Fruit fly (Drosophila melanogaster): ENCODE measurements around the gene CG32832.

The CG32832 gene

DNA sequence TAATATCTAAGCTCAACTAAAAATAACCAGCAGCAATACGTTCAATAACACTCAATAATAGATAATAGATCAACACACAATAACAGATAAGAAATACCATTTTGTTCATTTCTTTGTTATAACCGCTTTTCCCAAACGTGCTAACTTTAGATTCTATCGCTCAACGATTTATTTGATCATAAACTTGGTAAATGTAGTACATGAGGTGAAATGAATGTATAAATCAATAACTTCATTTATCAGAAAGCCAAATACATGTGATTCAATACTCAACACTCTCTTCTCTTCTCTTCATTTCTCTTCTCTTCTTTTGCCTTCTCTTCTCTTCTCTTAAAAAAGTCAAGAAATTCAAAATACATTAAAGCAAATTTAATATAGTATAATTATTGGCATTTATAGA, 21.4 kb downstream of the CG32832 start:
- no peak for TF ChIP-seq CG8478 (optimal IDR thresholded peaks at IDR 0.05)
- no peak for TF ChIP-seq Dll (optimal IDR thresholded peaks at IDR 0.05)
- no peak for TF ChIP-seq psq (optimal IDR thresholded peaks at IDR 0.05)
- no peak for TF ChIP-seq pan (optimal IDR thresholded peaks at IDR 0.05)
- TF ChIP-seq EcR (GFP tag; optimal IDR thresholded peaks at IDR 0.05) = no peak
- TF ChIP-seq usp (GFP tag; optimal IDR thresholded peaks at IDR 0.05) = no peak

DNA sequence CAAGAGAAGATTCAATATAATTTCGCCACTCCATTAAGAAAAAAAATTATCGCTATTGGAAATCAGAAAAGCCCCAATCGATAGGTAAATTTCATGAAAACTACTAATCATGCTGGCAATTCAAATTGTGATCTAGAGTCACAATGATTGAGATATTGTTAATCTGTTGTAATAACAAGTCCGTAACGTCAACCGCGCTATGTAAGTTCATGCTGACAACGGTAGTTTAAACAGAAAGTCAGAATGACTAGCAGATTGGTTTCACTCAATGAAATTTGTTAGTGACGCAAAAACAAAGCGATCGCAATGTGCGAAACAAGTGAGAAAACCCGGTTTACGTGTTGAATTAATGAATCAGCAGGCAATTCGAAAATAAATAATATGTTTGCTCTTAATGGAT, 22.0 kb downstream of the CG32832 start:
- TF ChIP-seq EcR (GFP tag; optimal IDR thresholded peaks at IDR 0.05) (no peak), usp (GFP tag; optimal IDR thresholded peaks at IDR 0.05) (no peak), pan (optimal IDR thresholded peaks at IDR 0.05) (no peak), psq (optimal IDR thresholded peaks at IDR 0.05) (no peak), CG8478 (optimal IDR thresholded peaks at IDR 0.05) (no peak), Dll (optimal IDR thresholded peaks at IDR 0.05) (no peak)

DNA sequence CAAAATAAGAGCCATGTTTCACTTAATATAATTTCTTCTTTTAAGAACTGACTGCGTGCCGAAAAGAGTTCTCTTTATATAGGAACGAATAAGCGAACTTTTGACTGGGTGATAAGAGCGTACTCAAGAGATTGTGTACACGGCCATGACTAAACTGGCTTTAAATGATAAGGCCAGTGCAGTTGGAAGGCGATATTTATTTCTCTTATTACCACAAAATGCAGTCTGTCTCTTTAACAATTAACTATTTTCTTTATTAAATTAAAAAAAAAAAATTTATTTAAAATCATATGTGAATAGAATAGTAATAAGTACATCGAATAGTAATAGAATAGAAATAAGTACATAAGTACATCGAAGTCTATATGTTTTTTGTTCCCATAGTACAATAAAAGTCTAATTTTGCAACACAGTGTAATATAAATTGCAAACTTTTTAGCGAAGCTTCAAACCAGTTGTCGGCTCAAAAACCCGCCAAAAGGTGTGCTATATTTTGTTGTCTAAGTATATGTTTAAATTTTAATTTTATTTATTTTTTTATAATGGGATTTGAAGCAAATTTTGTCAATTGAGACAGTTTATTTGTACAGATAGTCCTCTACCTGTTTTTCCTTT, 26.7 kb downstream of the CG32832 start, which contains the start of gene CG31810:
Gene CG31810, minus strand, starts transcription at position 51 of the 615 bp plus-strand sequence.
- TF ChIP-seq pan (optimal IDR thresholded peaks at IDR 0.05) (no peak), Dll (optimal IDR thresholded peaks at IDR 0.05) (no peak), usp (GFP tag; optimal IDR thresholded peaks at IDR 0.05) (no peak)

DNA sequence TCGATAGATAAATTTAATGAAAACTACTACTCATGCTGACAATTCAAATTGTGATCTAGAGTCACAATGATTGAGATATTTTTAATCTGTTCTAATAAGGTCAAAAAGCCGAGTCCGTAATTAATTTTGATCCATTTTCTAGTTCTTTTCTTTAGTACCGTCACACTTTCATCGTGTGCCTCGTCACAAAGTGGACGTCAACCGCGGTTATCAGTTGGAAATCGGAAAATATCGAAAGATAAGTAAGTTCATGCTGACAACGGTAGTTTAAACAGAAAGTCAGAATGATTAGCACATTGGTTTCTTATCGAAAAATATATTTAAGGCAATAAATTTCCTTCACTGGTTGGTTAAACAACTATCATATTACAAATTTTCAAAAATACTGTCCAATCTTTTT, 28.6 kb downstream of the CG32832 start:
- TF ChIP-seq CG8478 (optimal IDR thresholded peaks at IDR 0.05) (no peak), Dll (optimal IDR thresholded peaks at IDR 0.05) (no peak), EcR (GFP tag; optimal IDR thresholded peaks at IDR 0.05) (no peak), psq (optimal IDR thresholded peaks at IDR 0.05) (no peak), usp (GFP tag; optimal IDR thresholded peaks at IDR 0.05) (no peak), pan (optimal IDR thresholded peaks at IDR 0.05) (no peak)

DNA sequence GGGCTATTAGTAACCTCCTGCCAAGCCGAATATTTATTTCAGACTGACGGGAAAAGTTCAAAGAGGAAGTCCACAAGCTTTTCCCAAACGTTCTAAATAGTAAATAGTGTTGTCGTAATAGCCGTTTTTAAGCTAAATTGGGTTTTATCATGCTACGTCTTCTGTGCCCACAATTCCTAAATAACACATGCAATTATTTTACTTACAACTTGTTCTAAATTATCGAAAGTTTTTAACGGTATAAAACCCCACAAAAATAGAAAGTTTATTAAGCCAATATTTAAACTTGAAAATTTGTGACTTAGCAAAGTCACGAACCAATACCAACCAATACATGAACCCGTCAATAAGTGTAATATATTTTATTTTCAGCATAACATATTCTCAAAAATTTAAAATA, 30.4 kb downstream of the CG32832 start, which contains the start of gene CG13284:
Gene CG13284, minus strand, starts transcription at position 47 of the 400 bp plus-strand sequence.
- no peak for TF ChIP-seq EcR (GFP tag; optimal IDR thresholded peaks at IDR 0.05)
- TF ChIP-seq pan (optimal IDR thresholded peaks at IDR 0.05) = no peak
- TF ChIP-seq CG8478 (optimal IDR thresholded peaks at IDR 0.05) = no peak
- TF ChIP-seq usp (GFP tag; optimal IDR thresholded peaks at IDR 0.05) = no peak
- TF ChIP-seq psq (optimal IDR thresholded peaks at IDR 0.05) = no peak
- no peak for TF ChIP-seq Dll (optimal IDR thresholded peaks at IDR 0.05)

DNA sequence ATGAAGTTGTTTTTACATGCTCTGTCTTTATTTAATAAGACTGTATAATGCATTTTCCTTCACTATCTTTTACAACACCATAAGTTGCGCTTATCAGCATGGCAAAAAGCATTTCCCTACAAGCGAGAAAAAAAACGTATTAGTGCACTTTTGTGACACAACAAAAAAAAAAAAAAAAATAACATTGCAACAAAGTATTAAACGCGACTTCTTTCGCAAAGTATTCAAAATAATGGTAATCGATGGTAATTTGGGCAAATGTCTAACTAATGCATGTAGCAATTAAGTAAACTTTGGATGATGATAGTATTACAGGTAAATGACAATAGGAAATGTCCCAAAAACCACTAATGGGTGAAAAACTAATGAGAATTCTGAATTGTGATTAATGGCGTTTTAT, 31.1 kb downstream of the CG32832 start:
- no peak for TF ChIP-seq usp (GFP tag; optimal IDR thresholded peaks at IDR 0.05)
- no peak for TF ChIP-seq CG8478 (optimal IDR thresholded peaks at IDR 0.05)
- no peak for TF ChIP-seq pan (optimal IDR thresholded peaks at IDR 0.05)
- TF ChIP-seq EcR (GFP tag; optimal IDR thresholded peaks at IDR 0.05) = no peak
- no peak for TF ChIP-seq psq (optimal IDR thresholded peaks at IDR 0.05)
- no peak for TF ChIP-seq Dll (optimal IDR thresholded peaks at IDR 0.05)

DNA sequence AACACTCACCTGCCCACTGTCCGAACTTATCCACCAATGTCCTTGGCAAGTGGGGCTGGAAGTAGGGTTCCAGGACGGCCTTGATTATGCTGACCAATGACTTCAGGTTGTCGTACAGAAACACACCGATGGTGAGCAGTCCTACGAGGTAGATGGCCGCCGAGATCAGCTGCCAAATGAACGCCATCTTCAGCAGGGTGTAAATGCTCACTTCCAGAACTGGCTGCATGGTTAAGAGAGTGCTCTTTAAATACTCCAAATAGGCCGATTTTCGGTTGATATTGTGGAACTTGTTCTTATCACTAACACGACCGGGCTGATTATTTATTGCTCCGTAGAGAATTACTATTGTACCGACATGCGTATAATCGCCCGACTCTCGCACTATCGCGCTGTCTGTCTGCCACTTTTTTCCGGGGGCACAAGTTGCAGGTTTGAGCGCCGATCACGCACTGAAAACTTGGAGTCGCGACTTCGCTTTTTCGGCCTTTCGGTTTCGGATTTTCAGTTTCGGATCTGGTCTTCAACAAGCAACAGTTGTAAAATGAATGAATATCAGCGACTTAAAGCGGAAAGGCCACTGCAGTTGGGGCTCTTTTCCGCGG, 32.2 kb downstream of the CG32832 start:
- TF ChIP-seq psq (optimal IDR thresholded peaks at IDR 0.05) (no peak), pan (optimal IDR thresholded peaks at IDR 0.05) (no peak), CG8478 (optimal IDR thresholded peaks at IDR 0.05) (no peak), usp (GFP tag; optimal IDR thresholded peaks at IDR 0.05) (no peak), Dll (optimal IDR thresholded peaks at IDR 0.05) (no peak), EcR (GFP tag; optimal IDR thresholded peaks at IDR 0.05) (no peak)

DNA sequence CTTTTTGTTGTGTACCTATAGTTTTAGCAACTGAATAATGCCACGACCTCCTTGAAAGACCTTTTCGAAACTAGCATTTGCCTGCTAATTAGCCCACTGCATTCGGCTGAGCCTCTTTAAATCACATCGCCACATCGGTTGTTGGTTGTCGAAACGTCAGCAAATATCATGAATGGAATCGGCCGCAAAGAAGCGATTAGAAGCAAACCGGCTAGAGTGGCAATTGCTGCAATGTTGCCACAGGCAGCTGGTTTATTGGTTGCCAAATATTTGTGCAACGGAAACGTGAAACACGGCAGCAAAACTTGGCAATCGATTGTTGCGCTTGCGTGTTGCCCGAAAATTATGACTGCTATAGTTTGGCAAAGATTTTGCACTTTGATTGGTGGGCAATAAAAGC, 33.9 kb downstream of the CG32832 start:
- TF ChIP-seq CG8478 (optimal IDR thresholded peaks at IDR 0.05) = no peak
- no peak for TF ChIP-seq usp (GFP tag; optimal IDR thresholded peaks at IDR 0.05)
- TF ChIP-seq pan (optimal IDR thresholded peaks at IDR 0.05) = no peak

DNA sequence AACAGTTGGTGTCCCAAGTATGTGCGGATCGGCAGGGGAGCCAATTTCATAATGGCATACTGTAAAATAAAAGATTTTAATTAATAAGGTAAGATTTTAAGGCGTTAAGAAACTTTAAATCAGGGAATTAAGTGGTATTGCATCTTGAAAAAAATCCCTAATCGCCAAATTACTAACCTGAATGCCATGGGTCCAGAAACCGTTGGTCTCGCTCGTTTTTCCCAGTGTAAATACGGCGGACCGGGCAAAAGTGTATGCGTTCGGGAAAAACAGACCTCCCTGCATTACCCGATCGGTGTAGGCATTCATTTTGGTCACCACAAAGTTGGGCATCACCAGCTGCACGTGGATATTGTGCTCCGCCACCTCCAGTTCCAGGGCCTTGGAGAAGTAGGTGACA, 35.8 kb downstream of the CG32832 start:
- TF ChIP-seq CG8478 (optimal IDR thresholded peaks at IDR 0.05) (no peak), pan (optimal IDR thresholded peaks at IDR 0.05) (no peak), usp (GFP tag; optimal IDR thresholded peaks at IDR 0.05) (no peak), EcR (GFP tag; optimal IDR thresholded peaks at IDR 0.05) (no peak), psq (optimal IDR thresholded peaks at IDR 0.05) (no peak), Dll (optimal IDR thresholded peaks at IDR 0.05) (no peak)

DNA sequence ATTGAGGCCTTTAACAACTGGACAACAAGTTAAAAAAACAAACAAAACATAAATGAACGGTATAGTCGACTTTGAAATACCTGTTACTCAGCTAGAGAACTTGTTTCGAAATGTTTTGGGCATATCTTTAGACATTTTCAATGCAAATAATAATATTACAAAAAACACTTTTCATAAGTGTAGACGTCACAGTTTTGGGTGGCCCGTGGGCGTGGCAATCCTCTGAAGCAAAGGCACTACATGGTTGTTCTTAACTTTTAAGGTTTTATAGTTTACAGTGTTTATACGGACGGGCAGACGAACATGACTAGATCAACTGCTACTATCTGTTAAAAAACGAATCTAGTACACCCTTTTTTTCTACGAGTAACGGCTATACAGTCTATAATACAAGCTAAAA, 36.6 kb downstream of the CG32832 start:
- TF ChIP-seq pan (optimal IDR thresholded peaks at IDR 0.05) (peak; percentile 66), psq (optimal IDR thresholded peaks at IDR 0.05) (no peak)

DNA sequence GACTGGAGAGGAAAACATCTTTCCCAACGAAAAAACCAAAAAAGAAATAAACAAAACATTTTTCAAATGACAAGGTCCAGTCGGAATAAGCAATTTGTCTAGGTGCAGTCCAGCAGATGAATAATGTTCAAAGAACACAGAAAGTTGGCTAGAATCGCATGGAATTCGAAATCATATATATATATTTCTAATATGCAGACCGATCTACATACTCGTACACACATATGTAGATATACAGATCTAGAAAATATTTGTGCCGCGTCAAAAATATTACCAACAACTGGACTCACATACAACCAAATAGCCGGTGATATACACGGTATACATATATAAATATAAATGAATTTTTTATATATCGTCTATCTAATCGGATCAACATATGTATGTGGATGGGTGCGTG, 39.4 kb downstream of the CG32832 start:
- TF ChIP-seq psq (optimal IDR thresholded peaks at IDR 0.05) (no peak), pan (optimal IDR thresholded peaks at IDR 0.05) (no peak), CG8478 (optimal IDR thresholded peaks at IDR 0.05) (no peak)

DNA sequence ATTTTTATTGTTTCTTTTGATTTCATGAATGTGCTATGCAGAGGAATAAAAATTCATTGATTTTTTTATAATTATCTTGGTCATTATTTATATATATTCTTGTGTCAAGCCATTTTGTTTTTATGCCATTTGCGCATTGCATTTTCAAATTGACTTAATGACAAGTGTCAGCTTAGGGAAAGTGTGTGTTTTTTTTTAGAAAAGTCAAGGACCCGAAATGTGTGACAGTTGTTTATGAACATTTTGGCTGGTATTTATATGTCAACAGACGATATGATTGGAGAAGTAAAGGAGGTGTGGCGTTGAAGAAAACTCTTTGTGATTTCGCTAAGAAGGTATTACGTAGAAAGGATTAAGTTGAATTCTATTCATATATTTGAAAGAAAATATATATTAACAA, 41.4 kb downstream of the CG32832 start, which contains the start of the genes SclA and SclB:
Gene SclA, plus strand, starts transcription at position 301 of the 400 bp plus-strand sequence.
Gene SclB, plus strand, starts transcription at position 301 of the 400 bp plus-strand sequence.
- no peak for TF ChIP-seq pan (optimal IDR thresholded peaks at IDR 0.05)
- TF ChIP-seq EcR (GFP tag; optimal IDR thresholded peaks at IDR 0.05) = no peak
- TF ChIP-seq usp (GFP tag; optimal IDR thresholded peaks at IDR 0.05) = no peak
- TF ChIP-seq Dll (optimal IDR thresholded peaks at IDR 0.05) = no peak
- TF ChIP-seq CG8478 (optimal IDR thresholded peaks at IDR 0.05) = no peak
- TF ChIP-seq psq (optimal IDR thresholded peaks at IDR 0.05) = no peak

DNA sequence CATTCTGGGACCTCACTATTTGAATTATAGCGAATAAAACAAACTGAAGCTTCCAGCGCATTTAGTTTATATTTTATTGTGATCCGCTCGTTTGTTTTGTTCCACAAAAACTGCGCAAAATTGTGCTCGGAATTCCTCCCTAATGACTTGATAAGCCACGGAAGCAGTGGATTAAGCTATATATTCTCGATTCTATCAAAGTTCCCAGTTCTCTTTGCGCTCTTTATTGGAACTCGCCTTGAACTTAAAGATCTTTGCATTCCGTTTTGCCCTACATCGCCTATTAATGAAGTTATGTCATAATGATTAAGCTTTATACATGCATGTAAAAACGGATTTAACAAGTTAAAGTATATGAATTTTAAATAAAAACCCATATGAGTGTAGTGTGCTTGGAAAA, 41.9 kb downstream of the CG32832 start, which contains the start of gene Nepl9:
Gene Nepl9, minus strand, starts transcription at position 101 of the 400 bp plus-strand sequence.
- no peak for TF ChIP-seq usp (GFP tag; optimal IDR thresholded peaks at IDR 0.05)
- TF ChIP-seq Dll (optimal IDR thresholded peaks at IDR 0.05) = no peak
- TF ChIP-seq pan (optimal IDR thresholded peaks at IDR 0.05) = no peak
- no peak for TF ChIP-seq psq (optimal IDR thresholded peaks at IDR 0.05)
- no peak for TF ChIP-seq CG8478 (optimal IDR thresholded peaks at IDR 0.05)
- TF ChIP-seq EcR (GFP tag; optimal IDR thresholded peaks at IDR 0.05) = no peak

Measured in whole organism.